Worm (Caenorhabditis elegans) whole organism, late embryonic: ENCODE data around the gene let-2.
A peak's percentile ranks its signal among the peaks of the same experiment; 100 is the strongest.

Experiments
- C38D4.7 ChIP-seq: fragments of 200-800 bp; sonication (Bioruptor generic); optimal IDR thresholded peaks from 2 replicates; lab custom pipeline; 2018; ENCODE audit warnings: mild to moderate bottlenecking, missing genetic modification characterization, moderate library complexity, missing compliant biosample characterization
- F13H6.1 ChIP-seq: sonication (generic microtip); optimal IDR thresholded peaks from 2 replicates; lab custom pipeline; 2016; ENCODE audit warnings: missing genetic modification characterization, missing compliant biosample characterization
- K09A11.1 ChIP-seq: sonication (generic microtip); optimal IDR thresholded peaks from 2 replicates; lab custom pipeline; 2017; ENCODE audit warnings: antibody characterized with exemption, mild to moderate bottlenecking, missing genetic modification characterization, missing compliant biosample characterization; ENCODE audit not compliant: insufficient read depth
- ceh-14 ChIP-seq: sonication (generic microtip); optimal IDR thresholded peaks from 2 replicates; lab custom pipeline; 2016; ENCODE audit warnings: missing genotype, missing genetic modification characterization, missing compliant biosample characterization
- ceh-24 ChIP-seq: sonication (generic microtip); optimal IDR thresholded peaks from 2 replicates; lab custom pipeline; 2016; ENCODE audit warnings: mild to moderate bottlenecking, missing genetic modification characterization, missing compliant biosample characterization
- ceh-30 ChIP-seq: fragments of 150-350 bp; optimal IDR thresholded peaks from 2 replicates; lab custom pipeline; 2014; ENCODE audit warnings: missing biosample characterization, missing genetic modification characterization
- ceh-45 ChIP-seq: fragments of 200-800 bp; sonication (Bioruptor generic); IDR thresholded peaks from 2 replicates; pipeline ENCODE4 v1.3.6; 2022; ENCODE audit warnings: missing genetic modification reagents, missing genetic modification characterization, missing compliant biosample characterization
- ceh-48 ChIP-seq: sonication (generic microtip); optimal IDR thresholded peaks from 2 replicates; lab custom pipeline; 2016; ENCODE audit warnings: missing genetic modification characterization, inconsistent platforms, missing compliant biosample characterization
- ceh-6 ChIP-seq: fragments of 200-800 bp; sonication (Bioruptor generic); optimal IDR thresholded peaks from 2 replicates; lab custom pipeline; 2018; ENCODE audit warnings: mild to moderate bottlenecking, missing genetic modification characterization, missing compliant biosample characterization
- ceh-9 ChIP-seq: sonication (generic microtip); optimal IDR thresholded peaks from 2 replicates; lab custom pipeline; 2016; ENCODE audit warnings: mild to moderate bottlenecking, missing genetic modification characterization, inconsistent platforms, missing compliant biosample characterization
- dmd-4 ChIP-seq: sonication (generic microtip); optimal IDR thresholded peaks from 2 replicates; lab custom pipeline; 2016; ENCODE audit warnings: borderline replicate concordance, missing genetic modification characterization, missing compliant biosample characterization
- elt-2 ChIP-seq: sonication (generic microtip); optimal IDR thresholded peaks from 2 replicates; lab custom pipeline; 2016; ENCODE audit warnings: missing genetic modification reagents, missing genetic modification characterization, missing compliant biosample characterization
- elt-4 ChIP-seq: sonication (generic microtip); optimal IDR thresholded peaks from 2 replicates; lab custom pipeline; 2016; ENCODE audit warnings: missing genetic modification characterization, missing compliant biosample characterization
- fkh-10 ChIP-seq: fragments of 150-350 bp; optimal IDR thresholded peaks from 2 replicates; lab custom pipeline; 2014; ENCODE audit warnings: missing biosample characterization, missing genetic modification reagents, missing genetic modification characterization
- hlh-15 ChIP-seq: sonication (generic microtip); optimal IDR thresholded peaks from 2 replicates; lab custom pipeline; 2016; ENCODE audit warnings: missing genetic modification characterization, missing compliant biosample characterization
- hlh-8 ChIP-seq: sonication (generic microtip); optimal IDR thresholded peaks from 2 replicates; lab custom pipeline; 2016; ENCODE audit warnings: missing genotype, missing genetic modification characterization, missing compliant biosample characterization
- lin-11 ChIP-seq: fragments of 200-800 bp; sonication (Bioruptor generic); optimal IDR thresholded peaks from 2 replicates; lab custom pipeline; 2018; ENCODE audit warnings: mild to moderate bottlenecking, missing genetic modification characterization, missing compliant biosample characterization
- mec-3 ChIP-seq: sonication (generic microtip); optimal IDR thresholded peaks from 2 replicates; lab custom pipeline; 2016; ENCODE audit warnings: borderline replicate concordance, missing genetic modification characterization, missing compliant biosample characterization
- nfya-1 ChIP-seq: sonication (generic microtip); optimal IDR thresholded peaks from 2 replicates; lab custom pipeline; 2017; ENCODE audit warnings: missing genetic modification characterization, mild to moderate bottlenecking, missing compliant biosample characterization, antibody characterized with exemption, moderate library complexity
- nhr-11 ChIP-seq: fragments of 150-350 bp; optimal IDR thresholded peaks from 2 replicates; lab custom pipeline; 2014; ENCODE audit warnings: missing biosample characterization, missing genetic modification characterization
- npax-4 ChIP-seq: sonication (generic microtip); optimal IDR thresholded peaks from 2 replicates; lab custom pipeline; 2016; ENCODE audit warnings: missing genetic modification characterization, missing compliant biosample characterization
- pax-1 ChIP-seq: fragments of 150-350 bp; optimal IDR thresholded peaks from 2 replicates; lab custom pipeline; 2014; ENCODE audit warnings: missing biosample characterization, missing genetic modification characterization
- pros-1 ChIP-seq: fragments of 150-350 bp; optimal IDR thresholded peaks from 2 replicates; lab custom pipeline; 2014; ENCODE audit warnings: missing biosample characterization, missing genetic modification reagents, missing genetic modification characterization
- syd-9 ChIP-seq: sonication (generic microtip); optimal IDR thresholded peaks from 2 replicates; lab custom pipeline; 2016; ENCODE audit warnings: mild to moderate bottlenecking, missing genetic modification characterization, moderate library complexity, missing compliant biosample characterization
- tbx-2 ChIP-seq: sonication (generic microtip); optimal IDR thresholded peaks from 2 replicates; lab custom pipeline; 2016; ENCODE audit warnings: missing genetic modification characterization, missing compliant biosample characterization
- ttx-3 ChIP-seq: sonication (generic microtip); optimal IDR thresholded peaks from 2 replicates; lab custom pipeline; 2016; ENCODE audit warnings: missing genetic modification reagents, missing genetic modification characterization, missing compliant biosample characterization
- unc-3 ChIP-seq, 2 experiments: fragments of 200-800 bp in 1 of 2; sonication (Bioruptor generic) in 1 of 2; sonication (generic microtip) in 1 of 2; conservative IDR thresholded peaks in 1 of 2; optimal IDR thresholded peaks in 1 of 2; 2 replicates each; pipeline versions ENCODE4 v1.3.6 to Lab custom; 2016 to 2022; ENCODE audit warnings: missing compliant biosample characterization in 2 of 2, missing genetic modification characterization in 2 of 2, missing genetic modification reagents in 1 of 2
- unc-42 ChIP-seq: sonication (generic microtip); optimal IDR thresholded peaks from 2 replicates; lab custom pipeline; 2016; ENCODE audit warnings: missing genotype, missing genetic modification characterization, missing compliant biosample characterization
- unc-55 ChIP-seq: sonication (generic microtip); optimal IDR thresholded peaks from 2 replicates; lab custom pipeline; 2017; ENCODE audit warnings: missing biosample characterization, missing genetic modification reagents, missing genetic modification characterization
- unc-86 ChIP-seq: sonication (generic microtip); optimal IDR thresholded peaks from 2 replicates; lab custom pipeline; 2016; ENCODE audit warnings: missing genetic modification characterization, missing compliant biosample characterization
- zip-5 ChIP-seq: sonication (generic microtip); optimal IDR thresholded peaks from 2 replicates; lab custom pipeline; 2016; ENCODE audit warnings: missing genetic modification characterization, missing compliant biosample characterization

Gene let-2

DNA sequence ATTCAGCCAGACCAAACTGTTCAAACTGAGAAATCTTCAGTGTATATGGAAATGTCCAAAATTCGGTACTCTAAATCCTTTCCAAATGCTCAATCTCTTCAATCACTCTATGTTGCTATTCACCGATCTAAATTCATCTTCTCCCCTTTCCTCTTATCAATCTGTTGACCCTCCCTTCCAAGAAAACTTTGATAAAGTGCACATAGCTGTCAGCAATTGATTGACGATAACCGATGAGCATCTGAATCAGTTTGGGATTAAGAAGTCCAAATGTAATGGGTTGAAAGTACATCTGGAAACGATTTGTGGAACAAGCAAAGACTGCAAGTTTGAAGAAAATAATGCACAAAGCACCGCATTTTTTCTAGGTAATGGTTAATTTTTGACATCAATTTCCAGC is 833 bp upstream of the let-2 start:
- TF ChIP-seq unc-55, result peak; percentile 94
- no peak for TF ChIP-seq ceh-30 (tag; lab: Kevin White, UChicago)

DNA sequence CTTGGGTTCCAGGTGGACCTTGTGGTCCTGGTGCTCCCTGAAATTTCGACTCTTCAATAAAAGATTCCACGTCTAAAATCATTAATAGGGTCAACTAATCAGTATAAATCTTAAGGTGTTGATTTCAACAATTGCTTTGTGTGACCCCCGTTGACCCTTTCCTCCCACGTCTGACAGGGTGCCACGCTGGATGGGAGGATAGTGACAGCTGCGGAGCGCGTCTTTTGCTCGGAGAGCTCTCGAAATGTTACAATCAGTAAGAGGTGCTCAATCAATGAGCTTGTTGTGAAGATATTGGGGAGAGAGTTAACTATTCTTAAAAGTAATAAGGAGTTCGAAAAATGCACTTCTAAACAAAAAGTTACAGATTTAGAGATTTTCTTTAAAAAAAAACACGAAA is 778 bp downstream of the let-2 start:
- TF ChIP-seq fkh-10 (no peak), unc-42 (tag; lab: Kevin White, UChicago) (no peak)
- TF ChIP-seq, all 69 proteins: peak for 0

DNA sequence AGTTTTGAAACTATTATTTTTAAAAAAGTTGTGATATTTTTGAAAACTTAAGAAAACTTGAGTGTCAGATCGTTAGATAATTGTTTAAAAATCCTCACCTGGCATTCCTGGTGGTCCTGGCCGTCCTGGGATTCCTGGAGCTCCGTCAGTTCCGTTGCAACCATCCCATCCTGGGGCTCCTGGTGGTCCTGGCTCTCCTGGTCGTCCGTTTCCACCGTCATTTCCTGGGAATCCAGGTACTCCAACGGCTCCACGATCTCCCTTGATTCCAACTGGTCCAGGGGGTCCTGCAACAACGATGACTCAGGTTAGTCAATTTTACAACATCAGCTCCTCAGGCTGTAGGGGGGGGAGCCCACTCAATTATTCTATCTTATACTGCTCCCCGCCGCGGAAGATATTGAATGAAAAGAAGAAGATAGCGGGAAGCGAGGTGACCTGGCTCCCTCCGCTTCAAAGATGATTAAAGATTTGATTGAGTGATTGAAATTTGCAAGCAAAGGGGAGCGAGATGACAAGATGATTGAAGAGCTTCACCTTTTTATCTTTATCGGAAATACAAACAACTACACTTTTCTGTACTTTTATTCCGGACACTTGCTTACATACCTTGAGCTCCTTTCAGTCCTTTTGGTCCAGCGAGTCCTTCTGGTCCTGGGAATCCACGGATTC is 1.3 kb downstream of the let-2 start:
- no peak for TF ChIP-seq pax-1
- TF ChIP-seq unc-55, result peak; percentile 89

DNA sequence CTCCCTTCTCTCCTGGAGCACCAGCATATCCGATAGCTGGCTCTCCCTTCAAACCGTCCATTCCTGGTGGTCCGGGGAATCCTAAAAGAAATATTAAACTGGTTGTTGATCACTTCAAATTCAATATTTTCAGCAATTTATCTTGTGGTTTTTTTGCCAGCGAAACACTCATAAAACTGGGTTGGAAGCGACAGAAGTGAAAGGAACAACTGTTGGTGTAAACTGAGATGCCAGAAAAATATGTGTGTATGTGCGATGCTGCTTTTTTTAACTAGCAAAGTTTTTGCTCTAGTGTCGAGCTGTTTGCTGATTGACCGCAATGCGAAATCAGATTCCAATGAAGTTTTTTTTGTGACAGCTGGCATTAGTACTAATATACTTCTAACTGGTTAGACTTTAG is 1.9 kb downstream of the let-2 start:
- TF ChIP-seq ceh-45 (no peak), unc-55 (no peak), unc-3 (GFP tag; conservative IDR thresholded peaks at IDR 0.05; lab: Robert Waterston, UW) (no peak), unc-3 (tag; optimal IDR thresholded peaks at IDR 0.05; lab: Kevin White, UChicago) (no peak), dmd-4 (tag; lab: Kevin White, UChicago) (no peak)

DNA sequence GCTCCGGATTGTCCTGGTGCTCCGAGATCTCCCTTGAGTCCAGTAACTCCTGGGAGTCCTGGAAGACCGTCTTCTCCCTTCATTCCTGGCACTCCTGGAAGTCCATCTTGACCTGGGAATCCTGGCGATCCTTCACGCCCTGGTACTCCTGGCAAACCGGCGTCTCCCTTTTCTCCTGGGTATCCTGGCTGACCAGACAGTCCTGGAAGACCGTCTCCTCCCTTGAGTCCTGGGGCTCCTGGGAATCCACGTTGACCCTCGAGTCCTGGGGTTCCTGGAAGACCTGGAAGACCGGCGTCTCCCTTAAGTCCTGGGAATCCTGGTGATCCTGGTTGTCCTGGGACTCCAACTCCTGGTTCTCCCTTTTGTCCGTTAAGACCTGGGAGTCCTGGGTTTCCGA is 5.1 kb downstream of the let-2 start:
- TF ChIP-seq ceh-30 (tag; lab: Kevin White, UChicago) (no peak), syd-9 (tag; lab: Kevin White, UChicago) (no peak), K09A11.1 (tag; lab: Kevin White, UChicago) (no peak), zip-5 (no peak), hlh-8 (tag; lab: Kevin White, UChicago) (no peak), pros-1 (tag; lab: Kevin White, UChicago) (no peak), nfya-1 (tag; lab: Kevin White, UChicago) (no peak), npax-4 (tag; lab: Kevin White, UChicago) (no peak), C38D4.7 (GFP tag; lab: Kevin White, UChicago) (no peak), dmd-4 (tag; lab: Kevin White, UChicago) (no peak), lin-11 (tag; lab: Kevin White, UChicago) (no peak), ceh-6 (GFP tag; lab: Kevin White, UChicago) (no peak), ceh-48 (tag; lab: Kevin White, UChicago) (no peak), elt-2 (no peak), F13H6.1 (no peak), ceh-24 (tag; lab: Kevin White, UChicago) (no peak), mec-3 (no peak), ceh-14 (no peak), nhr-11 (tag; lab: Kevin White, UChicago) (no peak)

DNA sequence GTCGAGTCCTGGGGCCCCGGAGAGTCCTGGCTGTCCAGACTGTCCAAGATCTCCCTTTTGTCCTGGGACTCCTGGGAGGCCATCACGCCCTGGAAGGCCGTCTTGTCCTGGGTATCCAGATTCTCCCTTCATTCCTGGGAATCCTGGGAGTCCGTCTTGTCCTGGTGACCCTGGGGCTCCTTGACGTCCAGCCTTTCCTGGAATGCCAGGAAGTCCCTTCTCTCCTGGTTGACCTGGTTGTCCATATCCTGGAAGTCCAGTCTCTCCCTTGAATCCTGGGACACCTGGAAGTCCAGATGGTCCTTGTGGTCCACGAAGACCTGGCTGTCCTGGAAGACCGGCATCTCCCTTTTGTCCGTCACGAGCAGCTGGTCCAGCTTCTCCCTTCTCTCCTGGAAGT is 6.1 kb downstream of the let-2 start:
- TF ChIP-seq ttx-3 (tag; lab: Kevin White, UChicago) (no peak), elt-4 (peak; percentile 72), ceh-9 (no peak), K09A11.1 (tag; lab: Kevin White, UChicago) (no peak), unc-55 (no peak)

DNA sequence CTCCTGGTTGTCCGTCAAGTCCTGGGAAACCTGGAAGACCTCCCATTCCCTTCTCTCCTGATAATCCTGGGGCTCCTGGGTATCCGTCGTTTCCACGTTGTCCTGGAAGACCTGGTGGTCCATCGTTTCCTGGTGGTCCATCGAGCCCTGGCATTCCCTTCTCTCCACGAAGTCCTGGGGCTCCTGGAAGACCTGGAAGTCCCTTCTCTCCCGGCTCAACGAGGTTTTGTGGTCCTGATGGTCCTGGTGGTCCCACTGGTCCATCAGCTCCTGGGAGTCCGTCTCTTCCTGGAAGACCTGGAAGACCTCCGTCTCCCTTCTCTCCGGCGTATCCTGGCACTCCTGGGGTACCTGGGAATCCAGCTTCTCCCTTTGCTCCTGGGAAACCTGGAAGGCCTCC is 7.2 kb downstream of the let-2 start:
- TF ChIP-seq tbx-2 (tag; lab: Kevin White, UChicago), result no peak
- no peak for TF ChIP-seq unc-86
- TF ChIP-seq npax-4 (tag; lab: Kevin White, UChicago), result no peak
- TF ChIP-seq ceh-6 (GFP tag; lab: Kevin White, UChicago), result no peak
- no peak for TF ChIP-seq hlh-15 (tag; lab: Kevin White, UChicago)
